Fruit fly (Drosophila melanogaster) whole organism, larva: Measurements from ENCODE around the gene CG10011.
A peak's percentile ranks its signal among the peaks of the same experiment; 100 is the strongest.

Experiments used
- noc ChIP-seq: fragments of 200-800 bp; sonication (Bioruptor generic); optimal IDR thresholded peaks from 3 replicates; lab custom pipeline; 2019; ENCODE audit warnings: missing biosample characterization, mild to moderate bottlenecking, missing genetic modification characterization, moderate library complexity

The CG10011 gene

dm6 chr3R:28634981-28635930 lies at the start of gene CG10011:
TSS of gene CG10011 (minus strand) at chr3R:28635099.
- no peak for TF ChIP-seq noc

DNA sequence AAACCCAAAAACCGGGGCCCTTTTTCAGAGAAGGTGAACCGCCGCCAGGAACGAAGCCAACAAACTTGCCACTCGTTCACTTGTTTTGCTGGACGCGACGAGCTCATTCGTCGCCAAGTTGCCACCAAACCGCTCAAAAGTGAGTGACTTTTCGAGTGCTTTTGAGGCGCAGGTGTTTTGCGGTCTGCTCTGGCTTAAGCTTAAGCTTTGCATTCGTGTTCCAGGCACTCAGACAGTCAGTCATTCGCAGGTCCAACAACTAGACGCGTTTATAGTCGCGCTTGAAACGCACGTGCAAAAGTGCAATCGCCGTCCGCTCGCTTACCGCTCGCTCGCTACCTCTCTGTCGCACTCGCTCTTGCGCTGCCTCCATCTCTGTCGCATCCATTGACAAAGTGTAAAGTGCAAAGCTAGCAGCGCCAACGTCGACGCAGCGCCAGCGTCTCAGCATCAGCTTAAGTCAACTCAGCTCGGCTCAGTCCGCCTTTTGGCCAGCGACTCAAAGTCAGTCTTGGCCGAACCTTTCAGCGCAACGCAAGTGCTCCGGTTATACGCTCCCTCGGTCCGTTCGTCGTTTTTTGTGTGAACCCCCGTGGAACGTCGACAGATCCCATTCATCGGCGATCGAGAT lies 47.0 kb upstream of the CG10011 start:
- no peak for TF ChIP-seq noc

dm6 chr3R:28679583-28679982 lies 44.7 kb upstream of the CG10011 start:
- no peak for TF ChIP-seq noc

DNA sequence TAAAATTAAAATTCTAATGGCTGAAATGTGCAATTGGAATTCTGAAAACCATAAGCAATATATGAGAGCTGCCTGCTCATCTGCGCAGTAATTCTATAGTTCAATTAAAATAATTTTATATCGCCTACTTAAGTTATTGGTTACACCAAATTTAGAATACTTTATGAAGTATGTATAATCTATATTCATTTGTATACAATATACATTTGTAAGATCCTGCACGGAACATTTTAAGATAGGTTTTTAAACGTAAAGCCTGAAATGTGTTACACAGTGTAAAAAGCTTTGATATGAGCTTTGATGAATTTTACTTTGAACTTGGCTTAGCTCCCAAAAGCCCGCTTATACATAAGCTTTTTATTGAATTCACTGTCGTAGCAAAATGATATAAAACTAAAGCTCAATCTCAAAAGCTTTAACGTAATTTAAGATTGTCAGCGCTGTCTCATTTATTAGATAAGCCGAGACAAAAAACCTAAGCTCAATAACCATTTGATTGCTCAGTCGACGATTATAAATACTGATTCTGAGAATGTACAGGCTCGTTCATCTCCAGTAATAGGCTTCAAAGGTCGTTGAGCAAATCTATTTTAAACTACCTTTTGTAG lies 42.7 kb upstream of the CG10011 start:
- TF ChIP-seq noc = no peak

DNA sequence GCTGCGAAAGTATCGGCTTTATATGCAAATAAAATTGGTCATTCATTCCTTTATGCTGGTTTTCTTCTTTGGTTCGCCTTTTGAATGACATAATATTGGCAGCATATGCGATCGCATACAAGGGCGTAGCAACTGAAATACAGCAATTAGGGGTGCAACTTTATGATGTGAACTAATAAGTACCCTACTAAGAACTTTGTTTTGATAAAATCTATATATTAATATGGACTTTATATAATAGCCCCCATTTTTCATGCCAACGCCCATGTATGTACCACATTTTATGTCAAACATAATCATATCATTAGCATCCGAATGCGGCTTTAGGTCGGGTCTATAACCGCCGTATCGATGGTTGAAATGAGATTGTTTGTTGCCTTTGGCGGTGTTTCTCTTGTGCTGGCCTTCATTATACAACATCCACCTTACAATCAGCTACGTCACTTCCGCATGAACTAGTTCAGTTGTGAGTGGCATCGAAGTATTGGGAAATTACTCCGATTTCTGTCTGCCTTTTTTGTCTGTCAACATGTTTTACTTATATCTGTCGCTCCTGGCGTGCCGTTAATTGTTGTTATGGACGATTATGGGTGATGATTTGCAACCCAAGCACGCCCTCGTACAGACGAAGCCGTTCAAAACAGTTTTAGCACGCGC lies 42.1 kb upstream of the CG10011 start:
- TF ChIP-seq noc = peak; percentile 78

DNA sequence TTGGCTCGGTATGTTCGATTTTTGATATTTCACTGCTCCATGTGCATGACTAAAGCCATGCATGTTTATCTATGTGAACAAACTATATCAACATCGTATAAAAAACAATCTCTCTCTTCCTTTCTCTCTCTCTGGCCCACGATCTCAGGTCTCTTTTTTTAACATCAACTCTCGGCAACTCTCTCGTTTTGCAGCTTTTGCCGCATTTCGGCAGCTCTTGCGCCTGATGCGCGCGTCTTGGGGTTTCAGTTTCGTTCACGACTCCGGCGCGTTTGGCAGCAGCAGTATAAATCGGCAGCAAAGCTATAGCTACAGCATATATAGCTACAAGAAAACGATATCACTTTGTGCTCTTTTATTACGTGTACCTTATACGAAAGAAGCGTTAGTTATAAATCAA lies 39.9 kb upstream of the CG10011 start, which contains the start of gene snu:
Gene snu (plus strand): TSS at position 254 of the 400 bp plus-strand sequence.
- no peak for TF ChIP-seq noc

- TF ChIP-seq noc = no peak
These were observed 37.2 kb upstream of the CG10011 start for dm6 chr3R:28672134-28672533.

DNA sequence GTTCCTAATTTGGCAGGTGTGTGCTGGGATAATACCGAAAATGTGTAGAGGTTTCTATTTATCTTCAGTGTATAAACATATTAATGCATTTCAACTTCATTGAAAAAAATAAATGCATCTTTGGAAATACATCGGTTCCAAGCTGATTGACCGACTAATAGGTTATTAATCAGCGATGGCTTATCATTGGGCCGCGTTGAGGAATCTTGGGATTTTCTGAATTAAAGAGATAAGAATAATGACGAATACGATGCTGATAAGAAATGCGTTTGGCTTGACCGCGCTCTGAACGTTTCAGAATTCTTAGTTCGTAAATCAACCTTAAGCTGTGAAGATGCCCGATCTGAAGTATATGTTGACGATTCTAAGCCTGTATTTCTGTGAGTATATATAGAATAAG lies 35.5 kb upstream of the CG10011 start, which contains the start of gene Sid:
Gene Sid (plus strand): TSS at position 301 of the 400 bp plus-strand sequence.
- TF ChIP-seq noc = no peak

DNA sequence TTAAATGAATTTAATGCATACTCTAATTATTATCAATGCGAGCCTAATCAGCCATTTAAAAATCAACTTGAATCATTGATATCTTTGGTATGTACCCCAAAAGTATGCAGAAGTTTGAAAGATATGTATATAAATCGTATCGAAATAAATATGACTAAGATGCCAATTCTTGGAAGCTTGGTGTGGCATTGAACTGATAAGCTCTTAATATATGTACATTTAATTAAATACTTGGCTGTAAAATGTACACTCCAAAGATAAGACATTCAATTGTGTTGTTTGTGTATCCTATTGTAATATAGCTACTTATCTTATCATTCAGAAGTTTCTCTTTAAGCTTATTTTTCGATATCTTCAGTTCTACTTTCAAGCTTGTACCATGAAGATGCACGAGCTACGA lies 34.0 kb upstream of the CG10011 start, which contains the start of gene CG33346:
Gene CG33346 (plus strand): TSS at position 380 of the 400 bp plus-strand sequence.
- TF ChIP-seq noc = no peak

DNA sequence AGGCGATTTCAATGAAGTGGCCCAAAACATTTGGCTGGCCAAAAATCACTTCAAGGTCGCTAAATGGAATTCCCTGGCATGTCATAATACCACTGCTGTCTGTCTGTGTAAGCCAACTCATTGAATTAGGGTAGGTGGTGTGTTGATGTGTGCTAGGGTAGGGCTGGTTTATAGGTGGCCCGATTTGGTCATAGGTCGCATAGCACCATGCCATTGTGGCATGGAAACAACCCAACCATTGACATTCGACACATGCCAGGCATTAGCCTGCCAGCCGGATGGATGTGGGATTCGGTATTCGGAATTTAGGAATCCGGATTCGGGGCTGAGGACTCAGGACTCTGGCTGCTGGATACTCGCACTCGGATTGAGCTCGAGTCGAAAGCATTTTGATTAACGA lies 28.1 kb upstream of the CG10011 start:
- no peak for TF ChIP-seq noc

- no peak for TF ChIP-seq noc
These were observed 21.3 kb upstream of the CG10011 start for dm6 chr3R:28656127-28656715.

dm6 chr3R:28654596-28654995 lies 19.7 kb upstream of the CG10011 start:
- TF ChIP-seq noc = no peak

DNA sequence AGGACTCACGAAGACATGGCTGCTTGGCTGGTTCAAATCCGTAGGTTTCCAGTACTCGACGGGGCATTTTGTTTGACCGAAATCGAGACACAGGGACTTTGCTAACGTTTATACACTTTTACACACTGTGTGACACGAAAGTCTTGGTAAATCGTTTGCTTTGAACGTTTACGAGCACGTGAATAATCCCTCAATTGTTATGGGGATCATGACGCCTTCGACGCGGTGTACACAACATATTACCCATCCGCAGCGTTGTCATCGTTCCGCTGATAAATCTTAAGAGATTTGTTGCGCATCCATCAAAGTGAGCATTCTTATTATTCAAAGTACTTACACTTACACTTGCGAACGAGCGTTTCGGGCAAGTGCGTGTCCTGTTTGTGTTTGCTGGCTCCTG lies 15.5 kb upstream of the CG10011 start, which contains the start of gene CG31050:
Gene CG31050 (minus strand): TSS at position 101 of the 400 bp plus-strand sequence.
- no peak for TF ChIP-seq noc

DNA sequence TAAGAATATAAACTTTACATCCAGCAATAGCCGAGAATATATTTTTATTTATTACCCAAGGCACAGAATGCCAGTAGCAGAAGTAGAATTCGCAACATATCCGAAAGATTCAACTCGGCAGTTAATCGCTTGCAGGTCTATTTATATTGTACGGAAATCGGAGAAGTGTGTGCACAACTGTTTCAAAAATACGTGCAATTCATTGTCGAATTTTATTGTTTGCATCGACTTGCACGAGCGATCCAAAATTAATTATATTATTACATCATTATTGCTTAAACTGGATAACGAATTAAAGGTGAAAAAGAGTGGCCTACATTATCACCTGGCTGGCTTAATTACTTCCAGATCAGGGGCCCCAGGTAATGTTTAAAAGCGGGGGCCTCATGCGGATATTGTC lies 7.9 kb upstream of the CG10011 start, which contains the start of gene CG14062:
Gene CG14062 (minus strand): TSS at position 101 of the 400 bp plus-strand sequence.
- TF ChIP-seq noc = no peak

DNA sequence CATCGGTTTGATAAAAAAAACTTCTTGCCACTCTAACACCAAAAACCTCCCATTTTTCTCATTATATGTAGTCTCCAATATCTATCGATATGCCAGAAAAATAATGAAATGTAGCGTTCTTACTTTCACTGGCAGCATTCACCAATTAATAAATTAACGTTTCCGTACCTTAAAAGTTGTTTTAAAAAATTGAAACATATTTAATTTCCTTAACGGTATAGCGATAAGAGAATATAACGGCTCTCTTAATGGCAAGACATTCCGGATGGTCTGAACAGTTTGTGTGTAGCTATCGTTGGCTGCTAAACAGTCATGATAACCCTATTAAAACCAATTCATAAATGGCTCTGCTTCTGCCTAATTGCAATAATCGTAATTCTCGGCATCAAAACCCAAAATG lies 1.2 kb upstream of the CG10011 start, which contains the start of gene CG9988:
Gene CG9988 (plus strand): TSS at position 301 of the 400 bp plus-strand sequence.
- TF ChIP-seq noc = no peak
